Fruit fly (Drosophila melanogaster) whole organism, embryonic: ENCODE data around the gene CG4709.

Experiments used
- Aef1 ChIP-seq: fragments of 200-800 bp; sonication (Bioruptor generic); IDR thresholded peaks from 3 replicates; pipeline ENCODE4 v1.3.6; 2022; ENCODE audit warnings: missing biosample characterization, missing genetic modification characterization
- CG11247 ChIP-seq: fragments of 200-800 bp; sonication (Bioruptor generic); IDR thresholded peaks from 2 replicates; pipeline ENCODE4 v1.3.6; 2022; ENCODE audit warnings: missing biosample characterization, missing genetic modification characterization
- CG11723 ChIP-seq: fragments of 200-800 bp; sonication (Bioruptor generic); optimal IDR thresholded peaks from 2 replicates; lab custom pipeline; 2017; ENCODE audit warnings: missing biosample characterization, mild to moderate bottlenecking, missing genetic modification characterization
- CG12744 ChIP-seq: fragments of 200-800 bp; sonication (Bioruptor generic); optimal IDR thresholded peaks from 2 replicates; lab custom pipeline; 2016; ENCODE audit warnings: missing biosample characterization, missing genetic modification characterization
- CG1603 ChIP-seq: fragments of 200-800 bp; sonication (Bioruptor generic); optimal IDR thresholded peaks from 2 replicates; lab custom pipeline; 2019; ENCODE audit warnings: missing biosample characterization, mild to moderate bottlenecking, missing genetic modification characterization, moderate library complexity
- CG1647 ChIP-seq: fragments of 200-800 bp; sonication (Bioruptor generic); optimal IDR thresholded peaks from 3 replicates; lab custom pipeline; 2016; ENCODE audit warnings: missing biosample characterization, missing genetic modification characterization
- CG17186 ChIP-seq: fragments of 200-800 bp; sonication (Bioruptor generic); optimal IDR thresholded peaks from 3 replicates; lab custom pipeline; 2017; ENCODE audit warnings: missing biosample characterization, missing genetic modification reagents, missing genetic modification characterization
- CG17612 ChIP-seq: fragments of 200-800 bp; sonication (Bioruptor generic); IDR thresholded peaks from 2 replicates; pipeline ENCODE4 v1.3.6; 2022; ENCODE audit warnings: missing biosample characterization, missing genetic modification characterization
- CG1792 ChIP-seq: fragments of 200-800 bp; sonication (Bioruptor generic); optimal IDR thresholded peaks from 2 replicates; lab custom pipeline; 2016; ENCODE audit warnings: missing biosample characterization, missing genetic modification characterization
- CG18262 ChIP-seq: fragments of 200-800 bp; optimal IDR thresholded peaks from 3 replicates; lab custom pipeline; 2019; ENCODE audit warnings: missing biosample characterization, mild to moderate bottlenecking, missing genetic modification characterization, moderate library complexity
- CG2712 ChIP-seq: fragments of 200-800 bp; optimal IDR thresholded peaks from 3 replicates; lab custom pipeline; 2019; ENCODE audit warnings: missing biosample characterization, mild to moderate bottlenecking, missing genetic modification characterization, moderate library complexity
- CG31441 ChIP-seq: fragments of 200-800 bp; sonication (Bioruptor generic); IDR thresholded peaks from 2 replicates; pipeline ENCODE4 v1.3.6; 2022; ENCODE audit warnings: missing biosample characterization, missing genetic modification characterization
- CG33557 ChIP-seq: fragments of 200-800 bp; sonication (Bioruptor generic); optimal IDR thresholded peaks from 2 replicates; lab custom pipeline; 2019; ENCODE audit warnings: missing biosample characterization, mild to moderate bottlenecking, missing genetic modification characterization, moderate library complexity
- CG5245 ChIP-seq: fragments of 200-800 bp; sonication (Bioruptor generic); optimal IDR thresholded peaks from 3 replicates; lab custom pipeline; 2016; ENCODE audit warnings: missing biosample characterization, missing genetic modification characterization
- CG6683 ChIP-seq: fragments of 200-800 bp; sonication (Bioruptor generic); optimal IDR thresholded peaks from 2 replicates; lab custom pipeline; 2017; ENCODE audit warnings: missing biosample characterization, mild to moderate bottlenecking, missing genetic modification characterization, missing genetic modification reagents
- CG6791 ChIP-seq: fragments of 200-800 bp; sonication (Bioruptor generic); IDR thresholded peaks from 3 replicates; pipeline ENCODE4 v1.3.6; 2022; ENCODE audit warnings: missing biosample characterization, missing genetic modification characterization; ENCODE audit not compliant: partially characterized antibody
- CG8765 ChIP-seq: fragments of 200-800 bp; sonication (Bioruptor generic); IDR thresholded peaks from 2 replicates; pipeline ENCODE4 v1.3.6; 2022; ENCODE audit warnings: missing biosample characterization, missing genetic modification characterization
- CG9817 ChIP-seq: fragments of 200-800 bp; sonication (Bioruptor generic); optimal IDR thresholded peaks from 2 replicates; lab custom pipeline; 2018; ENCODE audit warnings: missing biosample characterization, mild to moderate bottlenecking, missing genetic modification characterization, moderate library complexity
- CG9876 ChIP-seq: fragments of 200-800 bp; sonication (Bioruptor generic); optimal IDR thresholded peaks from 2 replicates; lab custom pipeline; 2016; ENCODE audit warnings: missing biosample characterization, missing genetic modification characterization
- Doc3 ChIP-seq: fragments of 200-800 bp; sonication (Bioruptor generic); IDR thresholded peaks from 3 replicates; pipeline ENCODE4 v1.3.6; 2022; ENCODE audit warnings: missing biosample characterization, missing genetic modification characterization; ENCODE audit not compliant: partially characterized antibody
- Fer1 ChIP-seq: fragments of 200-800 bp; sonication (Bioruptor generic); optimal IDR thresholded peaks from 2 replicates; lab custom pipeline; 2017; ENCODE audit warnings: missing biosample characterization, mild to moderate bottlenecking, missing genetic modification characterization
- Gug ChIP-seq: fragments of 200-800 bp; sonication (Bioruptor generic); IDR thresholded peaks from 4 replicates; pipeline ENCODE4 v1.3.6; 2022; ENCODE audit warnings: missing biosample characterization, missing genetic modification characterization
- H2.0 ChIP-seq: fragments of 200-800 bp; sonication (Bioruptor generic); IDR thresholded peaks from 2 replicates; pipeline ENCODE4 v1.3.6; 2022; ENCODE audit warnings: missing biosample characterization, missing genetic modification characterization
- HLH3B ChIP-seq: fragments of 200-800 bp; sonication (Bioruptor generic); IDR thresholded peaks from 2 replicates; pipeline ENCODE4 v1.3.6; 2022; ENCODE audit warnings: missing biosample characterization, missing genetic modification characterization
- HLH4C ChIP-seq: fragments of 200-800 bp; sonication (Bioruptor generic); IDR thresholded peaks from 3 replicates; pipeline ENCODE4 v1.3.6; 2022; ENCODE audit warnings: missing biosample characterization, missing genetic modification characterization; ENCODE audit not compliant: partially characterized antibody
- Hr39 ChIP-seq: fragments of >200 bp; optimal IDR thresholded peaks from 2 replicates; lab custom pipeline; 2017
- Hr51 ChIP-seq, 2 experiments: fragments of 200-800 bp; sonication (Bioruptor generic); optimal IDR thresholded peaks; 2 replicates in 1 of 2; 3 replicates in 1 of 2; lab custom pipeline; 2016 to 2018; ENCODE audit warnings: missing biosample characterization in 2 of 2, missing genetic modification characterization in 2 of 2, mild to moderate bottlenecking in 1 of 2, moderate library complexity in 1 of 2
- Myb ChIP-seq: fragments of 200-800 bp; sonication (Bioruptor generic); optimal IDR thresholded peaks from 2 replicates; lab custom pipeline; 2016; ENCODE audit warnings: missing biosample characterization, missing genetic modification characterization
- NK7.1 ChIP-seq: fragments of 200-800 bp; sonication (Bioruptor generic); optimal IDR thresholded peaks from 3 replicates; lab custom pipeline; 2016; ENCODE audit warnings: missing biosample characterization, missing genetic modification characterization
- Nf-YC ChIP-seq: fragments of 200-800 bp; optimal IDR thresholded peaks from 3 replicates; lab custom pipeline; 2019; ENCODE audit warnings: missing biosample characterization, mild to moderate bottlenecking, missing genetic modification characterization, moderate library complexity
- Rfx ChIP-seq: fragments of 200-800 bp; sonication (Bioruptor generic); IDR thresholded peaks from 2 replicates; pipeline ENCODE4 v1.3.6; 2022; ENCODE audit warnings: missing biosample characterization, missing genetic modification characterization
- Spps ChIP-seq: fragments of 200-800 bp; sonication (Bioruptor generic); optimal IDR thresholded peaks from 2 replicates; lab custom pipeline; 2018; ENCODE audit warnings: missing biosample characterization, mild to moderate bottlenecking, missing genetic modification characterization
- Ssrp ChIP-seq: fragments of 200-800 bp; sonication (Bioruptor generic); optimal IDR thresholded peaks from 2 replicates; lab custom pipeline; 2018; ENCODE audit warnings: missing biosample characterization, mild to moderate bottlenecking, missing genetic modification characterization, moderate library complexity
- Usf ChIP-seq: fragments of 200-800 bp; sonication (Bioruptor generic); optimal IDR thresholded peaks from 2 replicates; lab custom pipeline; 2017; ENCODE audit warnings: missing genotype, missing biosample characterization, missing genetic modification characterization
- Vsx1 ChIP-seq: fragments of 200-800 bp; sonication (Bioruptor generic); optimal IDR thresholded peaks from 2 replicates; lab custom pipeline; 2017; ENCODE audit warnings: missing biosample characterization, mild to moderate bottlenecking, missing genetic modification characterization, missing genetic modification reagents
- Xrp1 ChIP-seq: fragments of 200-800 bp; sonication (Bioruptor generic); IDR thresholded peaks from 2 replicates; pipeline ENCODE4 v1.3.6; 2022; ENCODE audit warnings: missing biosample characterization, missing genetic modification characterization
- YL-1 ChIP-seq: fragments of 200-800 bp; sonication (Bioruptor generic); optimal IDR thresholded peaks from 3 replicates; lab custom pipeline; 2017; ENCODE audit warnings: missing biosample characterization, mild to moderate bottlenecking, missing genetic modification characterization
- az2 ChIP-seq: fragments of 200-800 bp; sonication (Bioruptor generic); optimal IDR thresholded peaks from 3 replicates; lab custom pipeline; 2016; ENCODE audit warnings: missing biosample characterization, missing genetic modification characterization
- br ChIP-seq: fragments of >200 bp; optimal IDR thresholded peaks from 2 replicates; lab custom pipeline; 2017
- caup ChIP-seq: fragments of 200-800 bp; sonication (Bioruptor generic); optimal IDR thresholded peaks from 3 replicates; lab custom pipeline; 2017; ENCODE audit warnings: missing biosample characterization, mild to moderate bottlenecking, missing genetic modification characterization, moderate library complexity; ENCODE audit not compliant: severe bottlenecking
- dmrt11E ChIP-seq: fragments of 200-800 bp; sonication (Bioruptor generic); optimal IDR thresholded peaks from 3 replicates; lab custom pipeline; 2018; ENCODE audit warnings: missing biosample characterization, mild to moderate bottlenecking, missing genetic modification characterization, moderate library complexity
- ems ChIP-seq: fragments of 200-800 bp; sonication (Bioruptor generic); optimal IDR thresholded peaks from 3 replicates; lab custom pipeline; 2016; ENCODE audit warnings: missing biosample characterization, missing genetic modification characterization
- fru ChIP-seq: fragments of >200 bp; optimal IDR thresholded peaks from 2 replicates; lab custom pipeline; 2017
- gcm2 ChIP-seq: fragments of 200-800 bp; sonication (Bioruptor generic); optimal IDR thresholded peaks from 2 replicates; lab custom pipeline; 2016; ENCODE audit warnings: missing biosample characterization, missing genetic modification characterization
- gem ChIP-seq: fragments of 200-800 bp; sonication (Bioruptor generic); optimal IDR thresholded peaks from 2 replicates; lab custom pipeline; 2019; ENCODE audit warnings: missing biosample characterization, mild to moderate bottlenecking, missing genetic modification characterization, moderate library complexity
- grau ChIP-seq: fragments of 200-800 bp; optimal IDR thresholded peaks from 3 replicates; lab custom pipeline; 2019; ENCODE audit warnings: missing biosample characterization, mild to moderate bottlenecking, missing genetic modification characterization, moderate library complexity
- phol ChIP-seq: fragments of 200-800 bp; sonication (Bioruptor generic); optimal IDR thresholded peaks from 3 replicates; lab custom pipeline; 2018; ENCODE audit warnings: missing biosample characterization, mild to moderate bottlenecking, missing genetic modification characterization, moderate library complexity
- pita ChIP-seq: fragments of 200-800 bp; sonication (Bioruptor generic); optimal IDR thresholded peaks from 2 replicates; lab custom pipeline; 2017; ENCODE audit warnings: missing biosample characterization, mild to moderate bottlenecking, missing genetic modification characterization
- seq ChIP-seq: fragments of 200-800 bp; sonication (Bioruptor generic); IDR thresholded peaks from 2 replicates; pipeline ENCODE4 v1.3.6; 2022; ENCODE audit warnings: missing biosample characterization, missing genetic modification characterization
- tna ChIP-seq: fragments of 200-800 bp; sonication (Bioruptor generic); IDR thresholded peaks from 2 replicates; pipeline ENCODE4 v1.3.6; 2022; ENCODE audit warnings: missing biosample characterization, missing genetic modification characterization; ENCODE audit not compliant: partially characterized antibody
- toy ChIP-seq: fragments of 200-800 bp; sonication (Bioruptor generic); IDR thresholded peaks from 2 replicates; pipeline ENCODE4 v1.3.6; 2022; ENCODE audit warnings: missing biosample characterization, missing genetic modification characterization
- trh ChIP-seq: fragments of 200-800 bp; sonication (Bioruptor generic); optimal IDR thresholded peaks from 2 replicates; lab custom pipeline; 2016; ENCODE audit warnings: missing biosample characterization, missing genetic modification characterization
- usp ChIP-seq: fragments of >200 bp; optimal IDR thresholded peaks from 2 replicates; lab custom pipeline; 2017; ENCODE audit warnings: missing biosample characterization, missing genetic modification characterization

Gene CG4709

DNA sequence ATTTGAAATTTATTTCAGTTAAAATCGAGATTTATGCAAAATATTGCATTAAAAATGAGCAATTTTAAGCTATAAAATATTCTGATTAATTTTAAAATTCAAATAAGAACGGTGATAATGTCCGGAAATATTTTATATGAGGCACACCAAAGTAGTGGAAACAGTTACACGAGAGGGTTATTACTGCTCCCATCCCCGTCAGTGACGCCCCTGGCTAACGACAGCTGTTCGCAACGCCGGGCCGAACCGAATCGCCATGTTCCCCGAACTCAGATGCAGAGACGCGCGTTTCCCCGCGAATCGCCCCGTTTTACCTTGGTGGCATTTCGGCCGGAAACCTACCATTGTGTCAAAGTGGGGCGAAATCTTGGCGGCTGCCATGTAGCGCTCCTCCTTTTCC is 42.3 kb upstream of the CG4709 start (continued):
- TF ChIP-seq caup (GFP tag; lab: Kevin White, UChicago) (no peak), HLH3B (GFP tag; lab: Robert Waterston, UW) (peak; percentile 38; the same call in 1 of the 2 replicates), ems (GFP tag; lab: Kevin White, UChicago) (peak; percentile 9), fru (lab: Kevin White, UChicago) (no peak), usp (no peak), CG8765 (no peak), phol (tag; lab: Kevin White, UChicago) (peak; percentile 49), CG17612 (GFP tag; lab: Robert Waterston, UW) (no peak), az2 (GFP tag; lab: Kevin White, UChicago) (no peak), Hr51 (GFP tag; optimal IDR thresholded peaks at IDR 0.05; lab: Kevin White, UChicago) (no peak), Vsx1 (no peak), trh (GFP tag; lab: Kevin White, UChicago) (no peak), Fer1 (GFP tag; lab: Kevin White, UChicago) (no peak), Ssrp (tag; lab: Kevin White, UChicago) (no peak), gcm2 (GFP tag; lab: Kevin White, UChicago) (no peak), gem (tag; lab: Kevin White, UChicago) (peak; percentile 10), CG11247 (GFP tag; lab: Robert Waterston, UW) (no peak), NK7.1 (GFP tag; lab: Kevin White, UChicago) (no peak), CG17186 (GFP tag; lab: Kevin White, UChicago) (no peak), CG1647 (GFP tag; lab: Kevin White, UChicago) (no peak), CG11723 (GFP tag; lab: Kevin White, UChicago) (no peak), CG6791 (GFP tag; lab: Robert Waterston, UW) (no peak), YL-1 (GFP tag; lab: Kevin White, UChicago) (no peak), CG18262 (no peak), CG31441 (GFP tag; lab: Robert Waterston, UW) (no peak), grau (peak; percentile 19), HLH4C (GFP tag; lab: Robert Waterston, UW) (no peak), toy (GFP tag; lab: Robert Waterston, UW) (no peak), CG33557 (no peak), CG2712 (tag; lab: Kevin White, UChicago) (no peak), CG12744 (GFP tag; lab: Kevin White, UChicago) (no peak), H2.0 (GFP tag; lab: Robert Waterston, UW) (no peak), Rfx (peak; percentile 64), br (lab: Kevin White, UChicago) (no peak), seq (GFP tag; lab: Robert Waterston, UW) (no peak), Spps (tag; lab: Kevin White, UChicago) (no peak), CG6683 (no peak), dmrt11E (tag; lab: Kevin White, UChicago) (no peak), Usf (GFP tag; lab: Kevin White, UChicago) (no peak), tna (no peak), CG5245 (GFP tag; lab: Kevin White, UChicago) (no peak), pita (no peak), Doc3 (GFP tag; lab: Robert Waterston, UW) (no peak), Gug (GFP tag; lab: Robert Waterston, UW) (peak; percentile 60; the same call in 2 of the 4 replicates), Xrp1 (GFP tag; lab: Robert Waterston, UW) (no peak), CG9817 (no peak), CG9876 (no peak), CG1792 (GFP tag; lab: Kevin White, UChicago) (no peak), Hr39 (no peak), Nf-YC (tag; lab: Kevin White, UChicago) (no peak), Myb (GFP tag; lab: Kevin White, UChicago) (peak; percentile 1), CG1603 (peak; percentile 8), Aef1 (GFP tag; lab: Robert Waterston, UW) (no peak)
